Worm (Caenorhabditis elegans): ENCODE measurements around the gene F46F5.10.

DNA sequence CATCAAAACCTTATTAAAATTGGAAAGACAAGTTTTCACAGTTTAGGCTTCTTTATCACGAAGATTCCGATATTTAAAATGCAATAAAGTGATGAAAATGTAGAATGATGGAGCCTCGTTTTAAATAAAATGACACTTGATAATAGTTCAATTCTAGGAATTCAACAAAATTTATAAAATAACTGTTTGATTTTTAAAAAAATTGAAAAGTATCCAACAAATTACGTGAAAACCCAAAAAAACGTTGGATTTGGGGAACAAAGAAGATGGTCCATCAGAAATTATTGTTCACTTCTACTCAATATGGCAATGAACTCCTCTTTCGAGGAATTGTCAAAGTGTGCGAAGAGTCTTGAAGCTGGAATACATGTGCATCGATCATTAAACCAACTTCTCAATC, 20.3 kb downstream of the F46F5.10 start, which contains the start of gene F28A10.4:
- no peak for TF ChIP-seq K09A11.1 (tag; optimal IDR thresholded peaks at IDR 0.05; ENCODE audit: insufficient read depth)
- TF ChIP-seq ceh-48 (tag; optimal IDR thresholded peaks at IDR 0.05), result no peak
- no peak for TF ChIP-seq ceh-9 (tag; optimal IDR thresholded peaks at IDR 0.05)
- no peak for TF ChIP-seq gmeb-2 (tag; optimal IDR thresholded peaks at IDR 0.05)

All from whole organism, late embryonic.